Fruit fly (Drosophila melanogaster): ENCODE results near the gene CG10969.

Gene CG10969

dm6 chr3L:12732742-12733141 lies 48.2 kb downstream of the CG10969 start:
- no peak for TF ChIP-seq pan (optimal IDR thresholded peaks at IDR 0.05)
- TF ChIP-seq psq (optimal IDR thresholded peaks at IDR 0.05), result no peak
- no peak for TF ChIP-seq CG8478 (optimal IDR thresholded peaks at IDR 0.05)
- no peak for TF ChIP-seq EcR (GFP tag; optimal IDR thresholded peaks at IDR 0.05)
- no peak for TF ChIP-seq usp (GFP tag; optimal IDR thresholded peaks at IDR 0.05)
- TF ChIP-seq Dll (optimal IDR thresholded peaks at IDR 0.05), result no peak

dm6 chr3L:12729601-12730000 lies 51.3 kb downstream of the CG10969 start:
- no peak for TF ChIP-seq usp (GFP tag; optimal IDR thresholded peaks at IDR 0.05)
